Fruit fly (Drosophila melanogaster): ENCODE data around the gene CG8500.

The CG8500 gene

DNA sequence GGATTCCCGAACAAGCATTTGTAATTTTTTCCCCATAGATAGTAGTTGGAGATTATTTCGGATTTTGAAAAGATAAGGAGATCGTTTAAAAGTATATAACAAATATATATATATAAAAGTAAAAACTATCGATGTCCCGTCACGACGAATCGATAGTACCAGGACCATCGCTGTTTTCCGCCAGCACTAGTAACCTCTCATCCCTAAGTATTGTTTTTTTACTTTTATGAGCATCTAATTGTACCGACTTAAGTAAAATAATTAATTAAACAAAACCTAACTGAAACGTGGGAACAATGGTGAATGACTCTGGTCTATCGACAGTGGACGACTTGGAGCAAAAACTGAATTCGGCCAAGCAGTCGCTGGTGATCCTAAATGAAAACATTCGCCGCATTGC is 43.7 kb upstream of the CG8500 start, which contains the start of gene Pnn (continued):
- TF ChIP-seq HmgZ (tag; optimal IDR thresholded peaks at IDR 0.05) (peak; percentile 21), CG9437 (GFP tag; optimal IDR thresholded peaks at IDR 0.05) (peak; percentile 22), hb (GFP tag; IDR thresholded peaks at IDR 0.05; ENCODE audit: partially characterized antibody) (peak; percentile 86), zf30C (GFP tag; optimal IDR thresholded peaks at IDR 0.05) (no peak), CG4730 (GFP tag; IDR thresholded peaks at IDR 0.05) (no peak), CG2712 (tag; optimal IDR thresholded peaks at IDR 0.05) (peak; percentile 42), E2f2 (GFP tag; IDR thresholded peaks at IDR 0.05) (peak; percentile 29; the same call in 1 of the 2 replicates), CG1832 (GFP tag; optimal IDR thresholded peaks at IDR 0.05) (no peak), abd-A (tag; optimal IDR thresholded peaks at IDR 0.05) (peak; percentile 64), pzg (GFP tag; optimal IDR thresholded peaks at IDR 0.05) (peak; percentile 53), al (GFP tag; IDR thresholded peaks at IDR 0.05) (0 out of 2 replicates have a peak, but pooled peaks have one; percentile 6), Scr (GFP tag; IDR thresholded peaks at IDR 0.05; ENCODE audit: partially characterized antibody) (peak; percentile 93), sima (GFP tag; optimal IDR thresholded peaks at IDR 0.05) (no peak), CG17802 (tag; optimal IDR thresholded peaks at IDR 0.05) (no peak)

DNA sequence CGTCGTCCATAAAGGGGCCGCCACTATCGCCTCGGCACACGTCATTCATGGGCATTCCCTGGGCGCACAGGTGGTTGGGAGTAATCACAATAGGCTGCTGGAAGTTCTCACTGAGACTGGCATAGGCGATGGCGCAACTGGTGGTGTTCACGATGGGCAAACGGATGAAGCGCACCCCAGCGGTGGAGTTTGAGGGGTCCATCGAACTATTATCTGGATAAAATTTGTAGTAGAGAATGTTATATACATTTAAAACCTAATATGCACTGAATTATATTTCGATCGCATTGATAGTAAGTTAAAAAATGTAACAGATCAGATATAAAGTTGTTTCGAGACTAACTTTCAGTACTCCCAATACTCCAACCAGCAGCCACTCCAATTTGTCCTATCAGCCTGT is 41.2 kb upstream of the CG8500 start, which contains the start of gene CG31415:
CG31415 (plus strand) TSS at position 301 of the 400 bp plus-strand sequence.
- no peak for TF ChIP-seq kah (GFP tag; optimal IDR thresholded peaks at IDR 0.05)
- no peak for TF ChIP-seq ftz-f1 (GFP tag; optimal IDR thresholded peaks at IDR 0.05)
- no peak for TF ChIP-seq BEAF-32 (GFP tag; optimal IDR thresholded peaks at IDR 0.05)
- no peak for TF ChIP-seq z (GFP tag; IDR thresholded peaks at IDR 0.05)
- TF ChIP-seq CG6175 (GFP tag; IDR thresholded peaks at IDR 0.05), result no peak
- peak; percentile 22 for TF ChIP-seq Med (GFP tag)
- TF ChIP-seq Usf (GFP tag; optimal IDR thresholded peaks at IDR 0.05), result no peak
- no peak for TF ChIP-seq CG7745 (tag; optimal IDR thresholded peaks at IDR 0.05)
- TF ChIP-seq CG34422 (GFP tag; IDR thresholded peaks at IDR 0.05), result no peak
- peak; percentile 62 for TF ChIP-seq sens (GFP tag)
- no peak for TF ChIP-seq jing (GFP tag; optimal IDR thresholded peaks at IDR 0.05)

DNA sequence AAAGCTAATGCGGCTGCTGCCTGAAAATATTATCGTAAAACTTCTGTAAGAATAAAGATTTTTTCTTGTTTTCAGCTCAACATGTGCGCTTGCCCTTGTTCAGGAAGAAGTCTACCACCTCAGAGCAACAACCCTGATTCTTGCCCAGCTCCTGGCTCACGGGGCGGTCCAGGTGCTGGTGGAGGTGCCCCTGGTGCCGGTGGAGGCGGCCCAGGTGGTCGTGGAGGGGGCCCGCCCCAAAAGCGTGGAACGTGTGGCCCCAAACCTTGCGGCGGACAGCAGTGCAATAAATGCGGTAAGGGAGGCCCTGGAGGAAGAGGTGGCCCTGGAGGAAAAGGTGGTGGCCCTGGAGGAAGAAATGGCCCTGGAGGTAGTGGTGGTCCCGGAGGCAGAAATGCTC is 40.5 kb upstream of the CG8500 start:
- TF ChIP-seq crp (GFP tag; optimal IDR thresholded peaks at IDR 0.05) (no peak), Tbp (GFP tag; optimal IDR thresholded peaks at IDR 0.05) (no peak), CG10274 (GFP tag; optimal IDR thresholded peaks at IDR 0.05) (no peak), nerfin-2 (GFP tag; IDR thresholded peaks at IDR 0.05; ENCODE audit: partially characterized antibody) (no peak), Meics (GFP tag; optimal IDR thresholded peaks at IDR 0.05) (no peak), CG34422 (GFP tag; IDR thresholded peaks at IDR 0.05) (0 out of 3 replicates have a peak, but pooled peaks have one; percentile 33), CG3847 (GFP tag; IDR thresholded peaks at IDR 0.05) (no peak), CG2129 (GFP tag; IDR thresholded peaks at IDR 0.05; ENCODE audit: partially characterized antibody) (no peak), Hr78 (GFP tag; optimal IDR thresholded peaks at IDR 0.05) (no peak), HLH54F (GFP tag; optimal IDR thresholded peaks at IDR 0.05) (no peak), CG11093 (GFP tag; IDR thresholded peaks at IDR 0.05) (no peak), Ada2b (GFP tag; IDR thresholded peaks at IDR 0.05) (no peak), Ets65A (GFP tag) (peak; percentile 55), Awh (GFP tag; IDR thresholded peaks at IDR 0.05) (no peak), CG32532 (GFP tag; IDR thresholded peaks at IDR 0.05) (no peak), Asciz (GFP tag; optimal IDR thresholded peaks at IDR 0.05) (no peak), CG8924 (tag; optimal IDR thresholded peaks at IDR 0.05) (no peak), CG4854 (GFP tag; optimal IDR thresholded peaks at IDR 0.05) (no peak)

Measured in whole organism, embryonic.